Fruit fly (Drosophila melanogaster): ENCODE measurements around the gene CG17721.
A peak's percentile ranks its signal among the peaks of the same experiment; 100 is the strongest.

DNA sequence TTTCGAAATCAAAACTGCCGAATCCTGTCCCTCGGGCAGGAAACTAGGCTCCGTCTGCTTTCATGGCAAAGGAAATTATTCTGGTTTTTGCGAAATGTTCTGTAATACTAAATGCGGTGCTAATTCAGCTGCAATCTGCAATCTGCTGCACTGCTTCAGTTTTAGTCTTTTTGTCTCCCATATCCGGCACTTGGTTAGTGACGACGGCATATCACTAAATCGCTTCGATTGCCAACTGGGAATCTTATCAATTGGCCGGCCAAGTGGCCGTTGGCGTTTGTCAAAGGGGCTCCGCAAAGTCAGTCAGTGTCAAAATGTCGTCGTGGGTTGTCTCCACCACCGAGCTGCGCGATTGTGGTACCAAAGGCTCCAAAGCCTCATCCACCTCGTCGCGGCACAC, 39.1 kb upstream of the CG17721 start, which contains the start of gene CG18577:
- TF ChIP-seq amos (GFP tag; IDR thresholded peaks at IDR 0.05; ENCODE audit: partially characterized antibody) (no peak), Poxn (GFP tag; IDR thresholded peaks at IDR 0.05) (no peak), CG18599 (GFP tag; optimal IDR thresholded peaks at IDR 0.05) (no peak), CG4282 (GFP tag; optimal IDR thresholded peaks at IDR 0.05) (no peak), CG4854 (GFP tag; optimal IDR thresholded peaks at IDR 0.05) (no peak), ken (GFP tag; IDR thresholded peaks at IDR 0.05) (no peak), lbe (GFP tag; optimal IDR thresholded peaks at IDR 0.05) (no peak), bcd (GFP tag; optimal IDR thresholded peaks at IDR 0.05) (no peak), ro (GFP tag; IDR thresholded peaks at IDR 0.05) (no peak), Mad (GFP tag; optimal IDR thresholded peaks at IDR 0.05) (no peak), GATAe (GFP tag; conservative IDR thresholded peaks at IDR 0.05) (peak; percentile 18; the same call in 1 of the 2 replicates)
